Fruit fly (Drosophila melanogaster) Kc167 (cell line): ENCODE data around the gene Sur-8.

ENCODE experiments used
- Myc ChIP-seq: fragments of >200 bp; optimal IDR thresholded peaks from 2 replicates; lab custom pipeline; 2017; ENCODE audit warnings: missing external identifiers
- Sin3A ChIP-seq: fragments of >200 bp; optimal IDR thresholded peaks from 2 replicates; lab custom pipeline; 2018; ENCODE audit warnings: missing external identifiers
- h ChIP-seq: fragments of >200 bp; optimal IDR thresholded peaks from 3 replicates; lab custom pipeline; 2018; ENCODE audit warnings: missing external identifiers
- insv ChIP-seq: fragments of >200 bp; optimal IDR thresholded peaks from 3 replicates; lab custom pipeline; 2018; ENCODE audit warnings: missing external identifiers
- psq ChIP-seq: fragments of >200 bp; optimal IDR thresholded peaks from 2 replicates; lab custom pipeline; 2017; ENCODE audit warnings: missing external identifiers
- ttk ChIP-seq: sonication (Bioruptor generic); optimal IDR thresholded peaks from 2 replicates; lab custom pipeline; 2017; ENCODE audit warnings: missing external identifiers

Sur-8 gene

dm6 chr3R:17371094-17371493 lies 31.2 kb downstream of the Sur-8 start:
- TF ChIP-seq psq (lab: Kevin White, UChicago) (no peak), Myc (lab: Kevin White, UChicago) (no peak), ttk (lab: Kevin White, UChicago) (no peak), Sin3A (lab: Kevin White, UChicago) (no peak), insv (lab: Kevin White, UChicago) (no peak), h (no peak)

DNA sequence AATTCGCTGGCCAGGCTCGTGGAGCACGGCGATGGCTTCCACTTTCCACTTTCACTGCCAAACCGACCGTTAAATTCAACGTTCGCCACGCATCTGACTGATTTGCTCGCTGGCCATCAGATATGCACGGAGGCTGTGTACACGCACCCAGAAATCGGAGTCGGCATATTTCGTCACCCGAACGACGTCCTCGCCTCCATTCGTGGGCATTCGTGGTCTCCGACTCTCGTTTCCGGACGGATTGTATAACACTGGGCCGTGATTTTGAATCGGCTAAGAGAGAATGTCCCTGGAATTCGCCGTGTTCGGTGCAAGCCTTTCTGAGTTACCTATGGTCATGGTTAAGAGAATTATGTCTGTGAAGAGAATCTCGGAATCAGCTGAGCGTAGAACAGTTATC lies 36.3 kb downstream of the Sur-8 start, which contains the start of gene beat-IIa:
beat-IIa (minus strand) TSS at position 97 of the 400 bp plus-strand sequence.
- TF ChIP-seq psq (lab: Kevin White, UChicago) (no peak), Myc (lab: Kevin White, UChicago) (no peak), Sin3A (lab: Kevin White, UChicago) (no peak), ttk (lab: Kevin White, UChicago) (no peak), h (no peak), insv (lab: Kevin White, UChicago) (no peak)

DNA sequence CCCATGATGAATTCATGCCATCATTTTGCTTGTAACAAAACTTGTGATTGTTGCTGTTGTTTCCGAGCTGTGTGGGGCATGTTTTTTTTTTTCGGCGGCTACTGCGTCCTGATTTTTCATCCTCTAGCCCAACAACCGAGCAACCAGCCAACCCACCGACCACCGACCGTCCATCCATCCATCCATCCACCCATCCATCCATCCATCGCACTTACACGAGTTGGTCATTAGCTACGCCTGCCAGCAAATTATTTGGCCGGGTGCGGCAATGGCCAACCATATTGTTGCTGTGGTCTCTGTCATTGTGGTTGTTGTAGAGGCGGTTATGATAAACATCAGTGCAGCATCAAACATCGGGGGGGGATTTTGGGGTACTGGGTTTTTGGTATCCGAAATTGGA lies 42.9 kb downstream of the Sur-8 start:
- TF ChIP-seq h (no peak), Sin3A (lab: Kevin White, UChicago) (no peak), psq (lab: Kevin White, UChicago) (no peak), Myc (lab: Kevin White, UChicago) (no peak), insv (lab: Kevin White, UChicago) (no peak), ttk (lab: Kevin White, UChicago) (no peak)

DNA sequence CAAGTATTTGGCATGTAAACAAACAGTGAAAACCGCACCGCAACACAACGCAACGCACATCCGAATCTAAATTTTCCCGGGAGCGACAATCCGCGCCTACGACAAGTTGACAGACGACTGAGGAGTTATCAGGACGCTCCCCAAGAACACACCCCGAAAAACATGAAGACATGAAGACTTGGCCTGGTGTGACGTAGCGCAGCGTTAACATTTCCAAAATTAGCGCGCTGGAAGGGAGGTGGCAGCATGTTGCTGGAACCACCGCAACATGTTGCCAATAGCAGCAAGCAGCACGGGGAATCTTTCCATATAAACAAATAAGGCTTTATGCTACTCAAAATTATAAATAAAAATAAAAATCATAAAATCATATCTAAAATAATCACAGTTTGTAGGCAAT lies 56.1 kb downstream of the Sur-8 start:
- no peak for TF ChIP-seq insv (lab: Kevin White, UChicago)
- no peak for TF ChIP-seq Sin3A (lab: Kevin White, UChicago)
- TF ChIP-seq h: no peak
- TF ChIP-seq psq (lab: Kevin White, UChicago): no peak
- no peak for TF ChIP-seq ttk (lab: Kevin White, UChicago)
- TF ChIP-seq Myc (lab: Kevin White, UChicago): no peak
